Worm (Caenorhabditis elegans): ENCODE results near the gene nfx-1.

The nfx-1 gene

DNA sequence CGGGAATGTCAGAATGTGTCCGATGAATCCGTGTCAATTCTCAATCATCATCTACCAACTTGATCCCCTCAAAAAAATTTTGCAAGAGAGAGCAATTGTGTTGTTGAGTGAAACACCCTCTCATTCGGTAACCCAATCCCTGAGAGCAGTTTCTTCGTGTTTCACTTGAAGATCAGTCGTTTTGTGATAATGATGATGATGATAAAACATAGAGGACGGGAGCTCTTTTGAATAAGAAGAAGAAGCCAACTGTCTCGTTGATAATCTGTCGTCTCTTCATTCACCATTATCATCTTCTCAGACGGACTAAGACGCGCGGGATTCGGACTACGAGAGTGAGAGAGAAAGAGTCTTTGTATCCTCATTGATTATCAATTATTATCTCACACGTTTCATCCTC, 29.9 kb downstream of the nfx-1 start:
- peak; percentile 31 for TF ChIP-seq lin-39 (tag; optimal IDR thresholded peaks at IDR 0.05)
- TF ChIP-seq nhr-11 (tag; optimal IDR thresholded peaks at IDR 0.05) = peak; percentile 78
- no peak for TF ChIP-seq pha-4 (tag; optimal IDR thresholded peaks at IDR 0.05)
- peak; percentile 37 for TF ChIP-seq nfya-1 (tag; optimal IDR thresholded peaks at IDR 0.05; ENCODE audit: insufficient read depth)
- no peak for TF ChIP-seq lin-15B (tag; optimal IDR thresholded peaks at IDR 0.05)
- no peak for TF ChIP-seq ztf-11 (tag; optimal IDR thresholded peaks at IDR 0.05)

DNA sequence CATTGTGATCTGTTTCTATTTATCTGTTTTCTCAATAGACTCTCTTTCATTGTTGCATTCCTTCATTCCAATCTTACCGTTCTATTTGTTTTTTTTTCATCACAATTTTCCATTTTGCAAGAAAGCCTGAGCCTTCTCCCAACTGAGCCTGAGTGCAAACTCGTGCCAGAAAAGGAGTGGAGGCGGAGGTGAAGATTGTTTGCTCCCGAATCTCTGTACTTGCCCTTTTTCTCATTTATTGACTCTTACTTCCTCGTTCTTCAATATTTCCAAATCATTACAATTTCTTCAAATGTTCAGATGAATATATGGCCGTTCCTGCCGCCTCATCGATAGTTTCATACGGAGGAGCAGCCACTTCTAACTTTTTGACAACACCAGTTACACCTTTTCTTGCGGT, 31.6 kb downstream of the nfx-1 start, which contains the start of gene let-756:
TSS of gene let-756 (plus strand) at position 301 of the 400 bp plus-strand sequence.
- TF ChIP-seq nhr-28 (tag; optimal IDR thresholded peaks at IDR 0.05) = no peak

DNA sequence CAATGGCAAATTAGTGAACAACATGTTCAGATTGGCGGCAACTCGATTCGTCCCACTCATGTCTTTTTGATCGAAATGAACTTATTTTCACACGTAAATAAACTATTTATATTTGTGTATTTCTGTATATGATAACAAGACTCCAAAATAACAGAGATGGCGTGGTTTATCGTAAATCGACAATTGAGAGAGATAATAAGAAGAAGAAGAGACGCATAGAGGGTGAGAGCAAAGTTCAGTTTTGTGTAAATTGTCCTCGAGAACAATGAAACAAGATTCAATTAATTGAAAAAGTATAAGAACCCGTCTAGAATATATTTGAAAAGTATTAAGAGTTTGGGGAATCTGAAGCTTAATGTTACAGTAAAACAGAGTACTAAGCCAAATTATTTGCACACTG, 36.3 kb downstream of the nfx-1 start:
- TF ChIP-seq egl-27 (tag; optimal IDR thresholded peaks at IDR 0.05) (no peak), elt-2 (tag; optimal IDR thresholded peaks at IDR 0.05) (peak; percentile 26), nhr-77 (tag; optimal IDR thresholded peaks at IDR 0.05) (no peak), nhr-67 (tag; optimal IDR thresholded peaks at IDR 0.05) (no peak), sea-2 (GFP tag; optimal IDR thresholded peaks at IDR 0.05) (no peak), ceh-9 (tag; optimal IDR thresholded peaks at IDR 0.05) (no peak), R02D3.7 (tag; optimal IDR thresholded peaks at IDR 0.05) (peak; percentile 12), ztf-11 (tag; optimal IDR thresholded peaks at IDR 0.05) (no peak), daf-12 (tag; optimal IDR thresholded peaks at IDR 0.05) (no peak), lin-15B (tag; optimal IDR thresholded peaks at IDR 0.05) (peak; percentile 2), nhr-25 (tag; optimal IDR thresholded peaks at IDR 0.05) (peak; percentile 3), eor-1 (tag; optimal IDR thresholded peaks at IDR 0.05) (no peak), pqm-1 (tag; optimal IDR thresholded peaks at IDR 0.05) (peak; percentile 69), lin-39 (tag; optimal IDR thresholded peaks at IDR 0.05) (no peak), ceh-28 (tag; optimal IDR thresholded peaks at IDR 0.05) (no peak), ceh-82 (tag; optimal IDR thresholded peaks at IDR 0.05) (no peak), nhr-76 (tag; optimal IDR thresholded peaks at IDR 0.05) (no peak), ztf-4 (tag; optimal IDR thresholded peaks at IDR 0.05) (no peak)

DNA sequence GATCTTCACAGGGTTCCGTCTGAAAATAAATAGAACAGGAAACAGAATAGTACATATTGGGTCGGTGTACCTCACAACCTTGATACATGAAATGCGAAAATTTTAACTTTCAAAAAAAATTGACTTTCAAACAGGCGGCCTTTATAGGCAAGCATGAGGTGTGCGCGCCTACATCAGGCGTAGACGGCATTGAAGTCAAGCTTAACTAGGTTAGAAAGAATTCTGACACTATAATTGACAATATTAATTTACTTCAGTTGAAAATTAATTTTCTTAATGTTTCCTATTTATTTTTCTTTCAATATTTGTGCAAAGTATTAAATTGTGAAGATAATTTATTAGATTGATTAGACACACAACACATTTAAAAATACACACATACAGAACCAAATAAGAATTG, 36.7 kb downstream of the nfx-1 start, which contains the start of gene C05D11.5:
TSS of gene C05D11.5 (minus strand) at position 101 of the 400 bp plus-strand sequence.
- no peak for TF ChIP-seq snpc-4 (tag; optimal IDR thresholded peaks at IDR 0.05)
- no peak for TF ChIP-seq eor-1 (tag; optimal IDR thresholded peaks at IDR 0.05)
- TF ChIP-seq mdl-1 (tag; optimal IDR thresholded peaks at IDR 0.05) = no peak
- TF ChIP-seq ceh-28 (tag; optimal IDR thresholded peaks at IDR 0.05) = no peak
- no peak for TF ChIP-seq lin-39 (tag; optimal IDR thresholded peaks at IDR 0.05)
- TF ChIP-seq nhr-43 (tag; optimal IDR thresholded peaks at IDR 0.05; ENCODE audit: poor library complexity, severe bottlenecking) = no peak
- TF ChIP-seq nhr-23 (tag; optimal IDR thresholded peaks at IDR 0.05) = no peak
- no peak for TF ChIP-seq nhr-77 (tag; optimal IDR thresholded peaks at IDR 0.05)
- TF ChIP-seq sea-2 (GFP tag; optimal IDR thresholded peaks at IDR 0.05) = no peak
- no peak for TF ChIP-seq tbx-2 (tag; optimal IDR thresholded peaks at IDR 0.05)
- no peak for TF ChIP-seq nhr-76 (tag; optimal IDR thresholded peaks at IDR 0.05)
- TF ChIP-seq nfya-1 (tag; optimal IDR thresholded peaks at IDR 0.05; ENCODE audit: insufficient read depth) = no peak
- no peak for TF ChIP-seq elt-1 (tag; optimal IDR thresholded peaks at IDR 0.05)
- no peak for TF ChIP-seq egl-27 (tag; optimal IDR thresholded peaks at IDR 0.05)
- no peak for TF ChIP-seq ama-1 (optimal IDR thresholded peaks at IDR 0.05)
- TF ChIP-seq fos-1 (tag; optimal IDR thresholded peaks at IDR 0.05) = no peak
- no peak for TF ChIP-seq ceh-82 (tag; optimal IDR thresholded peaks at IDR 0.05)
- TF ChIP-seq aly-2 (tag; optimal IDR thresholded peaks at IDR 0.05) = no peak
- no peak for TF ChIP-seq unc-62 (GFP tag; optimal IDR thresholded peaks at IDR 0.05)

DNA sequence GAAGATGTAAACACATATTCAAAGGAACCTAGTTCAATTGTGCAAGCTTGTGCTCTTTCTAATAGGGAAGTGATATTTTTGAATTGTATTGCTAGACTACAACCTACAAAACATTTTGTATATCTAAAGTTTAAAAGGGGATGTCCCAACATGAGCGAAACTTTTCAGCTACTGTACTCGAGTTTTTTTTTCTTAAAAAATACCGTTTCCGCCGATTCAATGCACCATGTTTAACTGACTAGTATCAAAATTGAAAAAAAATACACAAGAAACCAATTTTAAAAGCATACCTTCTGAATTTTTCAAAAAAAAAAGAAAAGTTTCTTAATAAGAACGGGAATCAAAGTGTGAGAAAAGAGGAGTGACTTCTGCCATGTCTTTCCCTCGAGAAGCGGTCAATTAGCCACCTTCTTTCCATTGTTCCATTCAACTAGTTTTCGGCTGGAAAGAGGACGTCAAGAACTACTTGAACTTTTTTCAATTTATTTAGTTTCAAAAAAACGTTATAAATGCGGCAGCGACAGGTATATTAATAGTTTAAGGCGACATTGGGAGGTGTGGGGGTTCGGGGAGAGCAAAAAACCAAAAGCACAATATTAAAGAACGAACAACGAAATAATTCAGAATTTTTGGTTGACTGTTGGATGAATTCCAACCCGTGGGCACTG, 40.3 kb downstream of the nfx-1 start, which contains the start of gene nas-4:
TSS of gene nas-4 (minus strand) at position 351 of the 668 bp plus-strand sequence.
- TF ChIP-seq nhr-23 (tag; optimal IDR thresholded peaks at IDR 0.05) (peak; percentile 11), elt-3 (tag; optimal IDR thresholded peaks at IDR 0.05) (no peak), ceh-28 (tag; optimal IDR thresholded peaks at IDR 0.05) (no peak), nhr-12 (tag; optimal IDR thresholded peaks at IDR 0.05) (no peak), nhr-77 (tag; optimal IDR thresholded peaks at IDR 0.05) (no peak), nhr-43 (tag; optimal IDR thresholded peaks at IDR 0.05; ENCODE audit: poor library complexity, severe bottlenecking) (peak; percentile 25), R02D3.7 (tag; optimal IDR thresholded peaks at IDR 0.05) (peak; percentile 39), pqm-1 (tag; optimal IDR thresholded peaks at IDR 0.05) (no peak), nhr-76 (tag; optimal IDR thresholded peaks at IDR 0.05) (no peak), nhr-28 (tag; optimal IDR thresholded peaks at IDR 0.05) (no peak), nhr-25 (tag; optimal IDR thresholded peaks at IDR 0.05) (peak; percentile 35), ama-1 (optimal IDR thresholded peaks at IDR 0.05) (peak; percentile 41), elt-2 (tag; optimal IDR thresholded peaks at IDR 0.05) (peak; percentile 41), lsy-12 (tag; optimal IDR thresholded peaks at IDR 0.05) (peak; percentile 31), unc-62 (GFP tag; optimal IDR thresholded peaks at IDR 0.05) (no peak), mdl-1 (tag; optimal IDR thresholded peaks at IDR 0.05) (no peak), nhr-11 (tag; optimal IDR thresholded peaks at IDR 0.05) (no peak)
